Fruit fly (Drosophila melanogaster) whole organism, embryonic: Measurements from ENCODE around the gene Bacc.

ENCODE experiments used
- Adf1 ChIP-seq: fragments of 200-800 bp; sonication (Bioruptor generic); IDR thresholded peaks from 2 replicates; pipeline ENCODE4 v1.3.6; 2022; ENCODE audit warnings: missing biosample characterization, missing genetic modification characterization
- CG10209 ChIP-seq: fragments of 200-800 bp; sonication (Bioruptor generic); optimal IDR thresholded peaks from 3 replicates; lab custom pipeline; 2017; ENCODE audit warnings: missing biosample characterization, mild to moderate bottlenecking, missing genetic modification characterization, missing genetic modification reagents
- CG11695 ChIP-seq: fragments of 200-800 bp; sonication (Bioruptor generic); IDR thresholded peaks from 3 replicates; pipeline ENCODE4 v1.3.6; 2022; ENCODE audit warnings: missing biosample characterization, missing genetic modification characterization
- CG12219 ChIP-seq: fragments of 200-800 bp; sonication (Bioruptor generic); optimal IDR thresholded peaks from 3 replicates; lab custom pipeline; 2018; ENCODE audit warnings: missing biosample characterization, mild to moderate bottlenecking, missing genetic modification characterization
- CG1233 ChIP-seq: fragments of 200-800 bp; sonication (Bioruptor generic); optimal IDR thresholded peaks from 4 replicates; lab custom pipeline; 2018; ENCODE audit warnings: missing biosample characterization, mild to moderate bottlenecking, missing genetic modification characterization
- CG13775 ChIP-seq: fragments of 200-800 bp; sonication (Bioruptor generic); optimal IDR thresholded peaks from 3 replicates; lab custom pipeline; 2017; ENCODE audit warnings: missing biosample characterization, mild to moderate bottlenecking, missing genetic modification characterization
- CG17912 ChIP-seq: fragments of 200-800 bp; sonication (Bioruptor generic); optimal IDR thresholded peaks from 2 replicates; lab custom pipeline; 2018; ENCODE audit warnings: missing biosample characterization, mild to moderate bottlenecking, missing genetic modification characterization
- CG1832 ChIP-seq: fragments of 200-800 bp; sonication (Bioruptor generic); optimal IDR thresholded peaks from 2 replicates; lab custom pipeline; 2017; ENCODE audit warnings: missing biosample characterization, mild to moderate bottlenecking, missing genetic modification characterization, inconsistent platforms
- CG18619 ChIP-seq: fragments of 200-800 bp; sonication (Bioruptor generic); optimal IDR thresholded peaks from 3 replicates; lab custom pipeline; 2017; ENCODE audit warnings: missing biosample characterization, mild to moderate bottlenecking, missing genetic modification characterization
- CG2202 ChIP-seq: fragments of 200-800 bp; sonication (Bioruptor generic); optimal IDR thresholded peaks from 2 replicates; lab custom pipeline; 2018; ENCODE audit warnings: missing biosample characterization, mild to moderate bottlenecking, missing genetic modification characterization
- CG32532 ChIP-seq: fragments of 200-800 bp; sonication (Bioruptor generic); IDR thresholded peaks from 2 replicates; pipeline ENCODE4 v1.3.6; 2022; ENCODE audit warnings: missing biosample characterization, missing genetic modification characterization
- CG33213 ChIP-seq: fragments of 200-800 bp; sonication (Bioruptor generic); optimal IDR thresholded peaks from 3 replicates; lab custom pipeline; 2016; ENCODE audit warnings: missing biosample characterization, missing genetic modification characterization
- CG4328 ChIP-seq: fragments of 200-800 bp; sonication (Bioruptor generic); optimal IDR thresholded peaks from 3 replicates; lab custom pipeline; 2017; ENCODE audit warnings: missing biosample characterization, missing genetic modification reagents, missing genetic modification characterization
- CG4730 ChIP-seq: fragments of 200-800 bp; sonication (Bioruptor generic); IDR thresholded peaks from 2 replicates; pipeline ENCODE4 v1.3.6; 2022; ENCODE audit warnings: missing biosample characterization, missing genetic modification characterization
- CG4820 ChIP-seq: fragments of 200-800 bp; sonication (Bioruptor generic); optimal IDR thresholded peaks from 3 replicates; lab custom pipeline; 2016; ENCODE audit warnings: missing biosample characterization, missing genetic modification characterization
- CG6254 ChIP-seq: fragments of 200-800 bp; sonication (Bioruptor generic); optimal IDR thresholded peaks from 3 replicates; lab custom pipeline; 2017; ENCODE audit warnings: mild to moderate bottlenecking, missing biosample characterization, missing genetic modification reagents, missing genetic modification characterization
- CG6654 ChIP-seq: fragments of 200-800 bp; sonication (Bioruptor generic); optimal IDR thresholded peaks from 2 replicates; lab custom pipeline; 2017; ENCODE audit warnings: missing biosample characterization, mild to moderate bottlenecking, missing genetic modification characterization
- CG6813 ChIP-seq: fragments of 200-800 bp; sonication (Bioruptor generic); optimal IDR thresholded peaks from 2 replicates; lab custom pipeline; 2017; ENCODE audit warnings: missing biosample characterization, missing genetic modification characterization, mild to moderate bottlenecking, moderate library complexity, missing genetic modification reagents
- CG8765 ChIP-seq: fragments of 200-800 bp; sonication (Bioruptor generic); IDR thresholded peaks from 2 replicates; pipeline ENCODE4 v1.3.6; 2022; ENCODE audit warnings: missing biosample characterization, missing genetic modification characterization
- CG8924 ChIP-seq: fragments of 200-800 bp; optimal IDR thresholded peaks from 3 replicates; lab custom pipeline; 2019; ENCODE audit warnings: missing biosample characterization, mild to moderate bottlenecking, missing genetic modification characterization, moderate library complexity
- CkIIα-i1 ChIP-seq: fragments of 200-800 bp; sonication (Bioruptor generic); IDR thresholded peaks from 2 replicates; pipeline ENCODE4 v1.3.6; 2022; ENCODE audit warnings: missing biosample characterization, missing genetic modification characterization
- E2f2 ChIP-seq: fragments of 200-800 bp; sonication (Bioruptor generic); IDR thresholded peaks from 2 replicates; pipeline ENCODE4 v1.3.6; 2022; ENCODE audit warnings: missing biosample characterization, missing genetic modification characterization
- Elba2 ChIP-seq: fragments of 200-800 bp; sonication (Bioruptor generic); optimal IDR thresholded peaks from 3 replicates; lab custom pipeline; 2016; ENCODE audit warnings: missing biosample characterization, missing genetic modification characterization
- Hey ChIP-seq: fragments of 200-800 bp; sonication (Bioruptor generic); optimal IDR thresholded peaks from 3 replicates; lab custom pipeline; 2018; ENCODE audit warnings: missing biosample characterization, mild to moderate bottlenecking, missing genetic modification characterization
- Med ChIP-seq: fragments of 200-800 bp; sonication (Bioruptor generic); peaks from one replicate; lab custom pipeline; 2016; ENCODE audit warnings: missing biosample characterization, missing genetic modification characterization, mild to moderate bottlenecking, inconsistent platforms, moderate library complexity
- Mes4 ChIP-seq: fragments of 200-800 bp; sonication (Bioruptor generic); optimal IDR thresholded peaks from 2 replicates; lab custom pipeline; 2016; ENCODE audit warnings: missing biosample characterization, missing genetic modification characterization
- NC2α ChIP-seq: fragments of 200-800 bp; sonication (Bioruptor generic); optimal IDR thresholded peaks from 2 replicates; lab custom pipeline; 2016; ENCODE audit warnings: missing biosample characterization, missing genetic modification characterization
- Nf-YB ChIP-seq: fragments of 200-800 bp; sonication (Bioruptor generic); optimal IDR thresholded peaks from 3 replicates; lab custom pipeline; 2019; ENCODE audit warnings: missing biosample characterization, mild to moderate bottlenecking, missing genetic modification characterization, moderate library complexity
- Poxn ChIP-seq: fragments of 200-800 bp; sonication (Bioruptor generic); IDR thresholded peaks from 2 replicates; pipeline ENCODE4 v1.3.6; 2022; ENCODE audit warnings: missing biosample characterization, missing genetic modification characterization
- Six4 ChIP-seq: fragments of 200-800 bp; sonication (Bioruptor generic); optimal IDR thresholded peaks from 2 replicates; lab custom pipeline; 2016; ENCODE audit warnings: missing biosample characterization, missing genetic modification characterization
- ato ChIP-seq: fragments of 200-800 bp; sonication (Bioruptor generic); IDR thresholded peaks from 2 replicates; pipeline ENCODE4 v1.3.6; 2022; ENCODE audit warnings: missing biosample characterization, missing genetic modification characterization; ENCODE audit not compliant: partially characterized antibody
- az2 ChIP-seq: fragments of 200-800 bp; sonication (Bioruptor generic); optimal IDR thresholded peaks from 3 replicates; lab custom pipeline; 2016; ENCODE audit warnings: missing biosample characterization, missing genetic modification characterization
- chm ChIP-seq: fragments of 200-800 bp; sonication (Bioruptor generic); IDR thresholded peaks from 2 replicates; pipeline ENCODE4 v1.3.6; 2022; ENCODE audit warnings: missing biosample characterization, missing genetic modification characterization
- croc ChIP-seq: fragments of 200-800 bp; sonication (Bioruptor generic); conservative IDR thresholded peaks from 3 replicates; pipeline ENCODE4 v1.3.6; 2022; ENCODE audit warnings: missing biosample characterization, missing genetic modification characterization
- dm ChIP-seq: fragments of 200-800 bp; sonication (Bioruptor generic); optimal IDR thresholded peaks from 3 replicates; lab custom pipeline; 2016; ENCODE audit warnings: missing biosample characterization, missing genetic modification characterization
- eyg ChIP-seq: fragments of 200-800 bp; sonication (Bioruptor generic); optimal IDR thresholded peaks from 3 replicates; lab custom pipeline; 2016; ENCODE audit warnings: missing biosample characterization, missing genetic modification characterization
- her ChIP-seq: fragments of 200-800 bp; sonication (Bioruptor generic); optimal IDR thresholded peaks from 2 replicates; lab custom pipeline; 2016; ENCODE audit warnings: missing biosample characterization, missing genetic modification characterization
- jumu ChIP-seq: fragments of 200-800 bp; sonication (Bioruptor generic); optimal IDR thresholded peaks from 3 replicates; lab custom pipeline; 2016; ENCODE audit warnings: missing biosample characterization, missing genetic modification characterization
- kah ChIP-seq: fragments of 200-800 bp; sonication (Bioruptor generic); optimal IDR thresholded peaks from 2 replicates; lab custom pipeline; 2018; ENCODE audit warnings: missing biosample characterization, mild to moderate bottlenecking, missing genetic modification characterization
- odd ChIP-seq: fragments of 200-800 bp; sonication (Bioruptor generic); optimal IDR thresholded peaks from 2 replicates; lab custom pipeline; 2017; ENCODE audit warnings: missing biosample characterization, mild to moderate bottlenecking, missing genetic modification characterization
- pan ChIP-seq, 4 experiments: fragments of >200 bp in 3 of 4; fragments of 200-800 bp in 1 of 4; sonication (Bioruptor generic) in 1 of 4; optimal IDR thresholded peaks in 3 of 4; IDR thresholded peaks in 1 of 4; 2 replicates each; pipeline versions ENCODE4 v1.3.6 to Lab custom; 2017 to 2022; ENCODE audit warnings: missing biosample characterization in 2 of 4, missing genetic modification characterization in 2 of 4, mixed read lengths in 1 of 4
- pfk ChIP-seq: fragments of 200-800 bp; sonication (Bioruptor generic); optimal IDR thresholded peaks from 2 replicates; lab custom pipeline; 2018; ENCODE audit warnings: missing biosample characterization, mild to moderate bottlenecking, missing genetic modification characterization, moderate library complexity
- rib ChIP-seq: fragments of 200-800 bp; sonication (Bioruptor generic); IDR thresholded peaks from 2 replicates; pipeline ENCODE4 v1.3.6; 2022; ENCODE audit warnings: missing biosample characterization, missing genetic modification characterization
- sens ChIP-seq: fragments of 200-800 bp; sonication (Bioruptor generic); peaks from one replicate; lab custom pipeline; 2016; ENCODE audit warnings: missing biosample characterization, missing genetic modification characterization
- tup ChIP-seq: fragments of 200-800 bp; sonication (Bioruptor generic); optimal IDR thresholded peaks from 2 replicates; lab custom pipeline; 2016; ENCODE audit warnings: missing biosample characterization, mild to moderate bottlenecking, missing genetic modification characterization, moderate library complexity
- usp ChIP-seq: fragments of >200 bp; optimal IDR thresholded peaks from 2 replicates; lab custom pipeline; 2017; ENCODE audit warnings: missing biosample characterization, missing genetic modification characterization
- vvl ChIP-seq: fragments of 200-800 bp; sonication (Bioruptor generic); IDR thresholded peaks from 2 replicates; pipeline ENCODE4 v1.3.6; 2022; ENCODE audit warnings: missing biosample characterization, missing genetic modification characterization
- wek ChIP-seq: fragments of 200-800 bp; sonication (Bioruptor generic); optimal IDR thresholded peaks from 3 replicates; lab custom pipeline; 2018; ENCODE audit warnings: missing biosample characterization, mild to moderate bottlenecking, missing genetic modification characterization, moderate library complexity
- wor ChIP-seq: fragments of 200-800 bp; sonication (Bioruptor generic); IDR thresholded peaks from 2 replicates; pipeline ENCODE4 v1.3.6; 2022; ENCODE audit warnings: missing biosample characterization, missing genetic modification characterization

The Bacc gene

dm6 chr2L:2754437-2755322, 2.4 kb downstream of the Bacc start (continued):
- TF ChIP-seq CG4730 = no peak
- peak; percentile 74 for TF ChIP-seq jumu (GFP tag; lab: Kevin White, UChicago)
- TF ChIP-seq CG2202 (tag; lab: Kevin White, UChicago) = peak; percentile 72
- peak; percentile 31 for TF ChIP-seq eyg (GFP tag; lab: Kevin White, UChicago)
- peak; percentile 81 for TF ChIP-seq CG10209
- peak; percentile 81 for TF ChIP-seq odd (GFP tag; lab: Kevin White, UChicago)
- TF ChIP-seq az2 (GFP tag; lab: Kevin White, UChicago) = peak; percentile 76
- TF ChIP-seq CkIIα-i1 (GFP tag; lab: Robert Waterston, UW) = no peak
- peak; percentile 88 for TF ChIP-seq CG8924 (tag; lab: Kevin White, UChicago)
- no peak for TF ChIP-seq chm
- no peak; the same call in 2 of the 3 replicates for TF ChIP-seq croc (GFP tag; lab: Robert Waterston, UW)
- peak; percentile 73 for TF ChIP-seq Mes4 (GFP tag; lab: Kevin White, UChicago)
- TF ChIP-seq CG18619 (GFP tag; lab: Kevin White, UChicago) = peak; percentile 83
- no peak for TF ChIP-seq tup
- TF ChIP-seq kah (GFP tag; lab: Kevin White, UChicago) = peak; percentile 37
- TF ChIP-seq CG32532 (GFP tag; lab: Robert Waterston, UW) = no peak
- peak; percentile 75 for TF ChIP-seq CG17912
- TF ChIP-seq CG4328 (GFP tag; lab: Kevin White, UChicago) = peak; percentile 85
- TF ChIP-seq rib (GFP tag; lab: Robert Waterston, UW) = no peak
- peak; percentile 65 for TF ChIP-seq NC2α (GFP tag; lab: Kevin White, UChicago)
- peak; percentile 94 for TF ChIP-seq Med (GFP tag; lab: Kevin White, UChicago)
- TF ChIP-seq ato (GFP tag; lab: Robert Waterston, UW) = no peak
- TF ChIP-seq CG11695 (GFP tag; lab: Robert Waterston, UW) = no peak
- TF ChIP-seq CG6813 (GFP tag; lab: Kevin White, UChicago) = peak; percentile 79
- TF ChIP-seq CG13775 (GFP tag; lab: Kevin White, UChicago) = peak; percentile 77
- TF ChIP-seq CG1233 = peak; percentile 83
- TF ChIP-seq her = peak; percentile 74
- TF ChIP-seq Poxn = no peak
- TF ChIP-seq Elba2 (GFP tag; lab: Kevin White, UChicago) = no peak
- peak; percentile 79 for TF ChIP-seq CG12219 (GFP tag; lab: Kevin White, UChicago)
- TF ChIP-seq wor (GFP tag; lab: Robert Waterston, UW) = no peak
- no peak for TF ChIP-seq Adf1 (GFP tag; lab: Robert Waterston, UW)
- TF ChIP-seq pfk (GFP tag; lab: Kevin White, UChicago) = peak; percentile 63
- TF ChIP-seq Hey (tag; lab: Kevin White, UChicago) = peak; percentile 47
- no peak for TF ChIP-seq vvl
- no peak for TF ChIP-seq pan (optimal IDR thresholded peaks at IDR 0.05; lab: Kevin White, UChicago)
- TF ChIP-seq pan (GFP tag; optimal IDR thresholded peaks at IDR 0.05 in 1 of 2, IDR thresholded peaks at IDR 0.05 in 1 of 2) = no peak
- TF ChIP-seq CG4820 (GFP tag; lab: Kevin White, UChicago) = peak; percentile 65
- no peak for TF ChIP-seq E2f2
- no peak for TF ChIP-seq CG8765
- peak; percentile 89 for TF ChIP-seq CG6254 (GFP tag; lab: Kevin White, UChicago)
- peak; percentile 64 for TF ChIP-seq CG33213 (GFP tag; lab: Kevin White, UChicago)
- TF ChIP-seq Nf-YB = peak; percentile 54
- peak; percentile 53 for TF ChIP-seq CG6654 (GFP tag; lab: Kevin White, UChicago)
- TF ChIP-seq dm (GFP tag; lab: Kevin White, UChicago) = peak; percentile 58
- peak; percentile 53 for TF ChIP-seq Six4 (GFP tag; lab: Kevin White, UChicago)
- no peak for TF ChIP-seq CG1832 (GFP tag; lab: Kevin White, UChicago)
- TF ChIP-seq wek (GFP tag; lab: Kevin White, UChicago) = peak; percentile 89
- TF ChIP-seq usp = no peak
- peak; percentile 94 for TF ChIP-seq sens (GFP tag; lab: Kevin White, UChicago)
